Worm (Caenorhabditis elegans): Measurements from ENCODE around the gene pnk-4.

Gene pnk-4

DNA sequence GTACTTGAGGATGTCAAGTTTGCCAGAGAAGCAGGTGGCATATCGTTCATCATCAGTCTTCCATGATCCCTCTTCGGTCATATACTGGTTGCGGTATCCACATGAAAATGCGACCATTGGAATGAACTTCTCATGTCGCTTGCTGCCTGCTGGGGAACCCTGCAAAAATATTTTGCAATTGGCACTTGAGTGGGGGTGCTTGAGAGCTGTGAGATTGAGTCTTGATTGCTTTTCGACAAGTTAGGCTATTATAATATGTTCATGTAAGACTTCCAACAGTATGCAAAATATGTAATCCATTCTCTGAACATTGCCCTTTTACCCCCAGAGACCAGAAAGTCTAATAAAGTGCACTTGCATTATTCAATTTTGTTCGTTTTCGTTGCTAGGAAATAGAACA, 28.5 kb downstream of the pnk-4 start:
- TF ChIP-seq nhr-11 (tag; optimal IDR thresholded peaks at IDR 0.05) (no peak), tra-1 (GFP tag; IDR thresholded peaks at IDR 0.05) (no peak), daf-16 (GFP tag; optimal IDR thresholded peaks at IDR 0.05) (no peak), daf-16 (tag; optimal IDR thresholded peaks at IDR 0.05) (no peak), Y48G9A.11 (GFP tag; IDR thresholded peaks at IDR 0.05) (no peak), snpc-4 (tag; optimal IDR thresholded peaks at IDR 0.05) (no peak), ceh-44 (GFP tag; IDR thresholded peaks at IDR 0.05) (no peak), ctbp-1 (GFP tag; IDR thresholded peaks at IDR 0.05) (no peak), lin-13 (GFP tag; optimal IDR thresholded peaks at IDR 0.05) (no peak), dmd-8 (GFP tag; IDR thresholded peaks at IDR 0.05) (no peak), ztf-7 (tag; optimal IDR thresholded peaks at IDR 0.05) (no peak), mdl-1 (tag; optimal IDR thresholded peaks at IDR 0.05) (no peak), F10B5.3 (tag; optimal IDR thresholded peaks at IDR 0.05) (no peak), unc-130 (GFP tag; optimal IDR thresholded peaks at IDR 0.05) (no peak), spr-3 (GFP tag; optimal IDR thresholded peaks at IDR 0.05) (no peak), nhr-25 (tag; optimal IDR thresholded peaks at IDR 0.05; ENCODE audit: borderline replicate concordance, insufficient read depth) (no peak), ceh-82 (tag; optimal IDR thresholded peaks at IDR 0.05) (no peak)

DNA sequence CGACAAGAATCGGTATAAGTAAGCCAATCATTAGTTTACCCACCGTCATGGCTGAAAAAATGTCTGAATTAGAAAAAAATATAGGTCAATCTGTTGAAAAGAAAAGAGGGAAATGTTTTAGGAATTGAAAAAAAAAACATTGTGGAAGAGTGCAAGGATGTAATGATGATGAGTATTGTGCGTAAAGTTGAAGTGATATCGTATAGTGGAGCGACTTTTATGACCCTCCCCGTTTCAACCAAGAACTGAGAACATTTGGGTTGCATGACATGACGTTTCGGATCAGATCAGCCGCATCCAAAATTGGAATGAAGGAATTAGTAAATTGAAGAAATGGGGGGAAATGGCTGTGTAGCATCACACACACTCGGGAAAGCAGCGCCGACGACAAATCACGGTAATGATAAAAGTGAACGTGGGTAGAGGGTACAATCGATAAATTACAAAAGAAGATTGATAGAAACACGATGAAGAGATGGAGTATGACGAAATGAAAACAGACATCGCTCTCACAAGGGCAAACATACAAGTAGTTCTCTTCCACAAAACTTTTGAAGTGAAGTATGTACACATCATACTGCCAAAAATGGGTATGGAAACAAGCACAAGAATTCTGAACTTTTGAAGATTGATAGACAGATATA, 29.3 kb downstream of the pnk-4 start, which contains the start of gene apl-1:
TSS of gene apl-1 (minus strand) at position 51 of the 644 bp plus-strand sequence.
- no peak for TF ChIP-seq lin-39 (tag; optimal IDR thresholded peaks at IDR 0.05)
- 0 out of 2 replicates have a peak, but pooled peaks have one; percentile 17 for TF ChIP-seq hmg-1.1 (GFP tag; IDR thresholded peaks at IDR 0.05)
- TF ChIP-seq F44E2.7 (GFP tag; IDR thresholded peaks at IDR 0.05) = no peak
- TF ChIP-seq pqm-1 (tag; optimal IDR thresholded peaks at IDR 0.05) = no peak
- no peak for TF ChIP-seq sdz-12 (GFP tag; optimal IDR thresholded peaks at IDR 0.05)
- no peak for TF ChIP-seq snpc-4 (tag; optimal IDR thresholded peaks at IDR 0.05)
- TF ChIP-seq lim-7 (GFP tag; IDR thresholded peaks at IDR 0.05) = no peak
- TF ChIP-seq Y75B8A.6 (GFP tag; IDR thresholded peaks at IDR 0.05) = no peak
- TF ChIP-seq Y5F2A.4 (GFP tag; optimal IDR thresholded peaks at IDR 0.05) = no peak
- TF ChIP-seq aha-1 (tag) = no peak
- no peak for TF ChIP-seq F10B5.3 (tag; optimal IDR thresholded peaks at IDR 0.05)
- no peak for TF ChIP-seq aly-2 (tag; optimal IDR thresholded peaks at IDR 0.05)
- TF ChIP-seq set-16 (GFP tag; IDR thresholded peaks at IDR 0.05) = no peak
- peak; percentile 23 for TF ChIP-seq hlh-30 (tag; optimal IDR thresholded peaks at IDR 0.05; ENCODE audit: insufficient read depth)
- no peak for TF ChIP-seq hif-1 (tag; optimal IDR thresholded peaks at IDR 0.05)
- no peak for TF ChIP-seq nhr-76 (tag; optimal IDR thresholded peaks at IDR 0.05)
- TF ChIP-seq attf-4 (tag; optimal IDR thresholded peaks at IDR 0.05) = no peak
- no peak for TF ChIP-seq mep-1 (tag; optimal IDR thresholded peaks at IDR 0.05)
- TF ChIP-seq dmd-6 (GFP tag; IDR thresholded peaks at IDR 0.05) = peak; percentile 19; the same call in 1 of the 2 replicates
- TF ChIP-seq rbr-2 (tag; optimal IDR thresholded peaks at IDR 0.05) = no peak
- TF ChIP-seq lin-13 (GFP tag; optimal IDR thresholded peaks at IDR 0.05) = no peak
- no peak for TF ChIP-seq dmd-8 (GFP tag; IDR thresholded peaks at IDR 0.05)
- TF ChIP-seq daf-12 (tag; optimal IDR thresholded peaks at IDR 0.05) = no peak
- TF ChIP-seq php-3 (GFP tag; IDR thresholded peaks at IDR 0.05) = no peak
- no peak for TF ChIP-seq daf-16 (GFP tag; optimal IDR thresholded peaks at IDR 0.05)
- TF ChIP-seq daf-16 (tag; optimal IDR thresholded peaks at IDR 0.05) = peak; percentile 2
- TF ChIP-seq spr-3 (GFP tag; optimal IDR thresholded peaks at IDR 0.05) = no peak
- TF ChIP-seq cey-2 (tag; optimal IDR thresholded peaks at IDR 0.05; ENCODE audit: borderline replicate concordance, insufficient read depth) = no peak
- TF ChIP-seq jun-1 (tag; optimal IDR thresholded peaks at IDR 0.05) = no peak
- TF ChIP-seq ZK337.2 (GFP tag; IDR thresholded peaks at IDR 0.05) = no peak
- TF ChIP-seq snpc-1.2 (GFP tag; IDR thresholded peaks at IDR 0.05) = no peak
- TF ChIP-seq mxl-2 (GFP tag; conservative IDR thresholded peaks at IDR 0.05) = no peak
- no peak for TF ChIP-seq nhr-42 (GFP tag; IDR thresholded peaks at IDR 0.05)
- peak; percentile 16 for TF ChIP-seq nhr-25 (tag; optimal IDR thresholded peaks at IDR 0.05; ENCODE audit: borderline replicate concordance, insufficient read depth)
- TF ChIP-seq lin-38 (GFP tag; IDR thresholded peaks at IDR 0.05) = no peak
- no peak for TF ChIP-seq tra-1 (GFP tag; IDR thresholded peaks at IDR 0.05)
- TF ChIP-seq ceh-28 (tag; optimal IDR thresholded peaks at IDR 0.05) = no peak
- no peak for TF ChIP-seq Y105C5A.15 (GFP tag; IDR thresholded peaks at IDR 0.05)
- TF ChIP-seq nhr-10 (tag; optimal IDR thresholded peaks at IDR 0.05) = no peak
- no peak for TF ChIP-seq madf-9 (GFP tag; conservative IDR thresholded peaks at IDR 0.05)
- TF ChIP-seq zfp-2 (tag; optimal IDR thresholded peaks at IDR 0.05) = no peak
